Worm (Caenorhabditis elegans) whole organism, L1 larva: ENCODE data around the gene F21H7.3.
A peak's percentile ranks its signal among the peaks of the same experiment; 100 is the strongest.

Experiments used
- C34B4.2 ChIP-seq: sonication (generic microtip); optimal IDR thresholded peaks from 2 replicates; lab custom pipeline; 2017; ENCODE audit warnings: mild to moderate bottlenecking, missing genetic modification characterization, missing compliant biosample characterization
- F16B12.6 ChIP-seq: fragments of 150-350 bp; optimal IDR thresholded peaks from 2 replicates; lab custom pipeline; 2014; ENCODE audit warnings: missing biosample characterization, missing genetic modification characterization
- aha-1 ChIP-seq: fragments of 150-350 bp; optimal IDR thresholded peaks from 2 replicates; lab custom pipeline; 2014; ENCODE audit warnings: missing biosample characterization, missing genetic modification characterization
- blmp-1 ChIP-seq: fragments of 150-350 bp; optimal IDR thresholded peaks from 2 replicates; lab custom pipeline; 2014; ENCODE audit warnings: missing biosample characterization, missing genetic modification characterization
- ceh-8 ChIP-seq: fragments of 200-800 bp; sonication (Bioruptor generic); optimal IDR thresholded peaks from 2 replicates; lab custom pipeline; 2018; ENCODE audit warnings: mild to moderate bottlenecking, missing genetic modification characterization, moderate library complexity, missing compliant biosample characterization
- dpl-1 ChIP-seq, 3 experiments: fragments of 150-350 bp in 2 of 3; sonication (generic microtip) in 1 of 3; optimal IDR thresholded peaks; 2 replicates each; lab custom pipeline; 2014 to 2017; ENCODE audit warnings: missing biosample characterization in 3 of 3, missing genetic modification characterization in 3 of 3, missing genetic modification reagents in 3 of 3
- dsc-1 ChIP-seq: sonication (generic microtip); optimal IDR thresholded peaks from 2 replicates; lab custom pipeline; 2016; ENCODE audit warnings: mild to moderate bottlenecking, missing genetic modification characterization, missing compliant biosample characterization
- efl-1 ChIP-seq, 4 experiments: fragments of 150-350 bp; optimal IDR thresholded peaks in 3 of 4; peaks in 1 of 4; 1 replicate in 1 of 4; 2 replicates in 3 of 4; lab custom pipeline; 2014; ENCODE audit warnings: missing biosample characterization in 2 of 4, missing genetic modification characterization in 2 of 4, missing genetic modification reagents in 2 of 4
- efl-3 ChIP-seq: fragments of 200-800 bp; sonication (Bioruptor generic); optimal IDR thresholded peaks from 2 replicates; lab custom pipeline; 2018; ENCODE audit warnings: mild to moderate bottlenecking, missing genetic modification characterization, missing compliant biosample characterization
- egl-27 ChIP-seq, 2 experiments: fragments of 150-350 bp in 1 of 2; sonication (generic microtip); optimal IDR thresholded peaks; 3 replicates each; lab custom pipeline; 2017 to 2018; ENCODE audit warnings: missing biosample characterization in 2 of 2, missing genetic modification characterization in 2 of 2, missing genetic modification reagents in 2 of 2
- elt-3 ChIP-seq, 6 experiments: fragments of 150-350 bp in 1 of 6; sonication (generic microtip); optimal IDR thresholded peaks; 2 replicates each; lab custom pipeline; 2017 to 2018; ENCODE audit warnings: missing biosample characterization in 6 of 6, missing genetic modification characterization in 6 of 6, inconsistent platforms in 1 of 6
- fkh-10 ChIP-seq: sonication (generic microtip); optimal IDR thresholded peaks from 2 replicates; lab custom pipeline; 2017; ENCODE audit warnings: missing biosample characterization, missing genetic modification reagents, missing genetic modification characterization
- hlh-17 ChIP-seq: fragments of 200-800 bp; sonication (Bioruptor generic); optimal IDR thresholded peaks from 2 replicates; lab custom pipeline; 2018; ENCODE audit warnings: missing genetic modification characterization, mild to moderate bottlenecking, missing compliant biosample characterization, moderate library complexity, borderline replicate concordance
- lin-13 ChIP-seq: fragments of 150-350 bp; optimal IDR thresholded peaks from 2 replicates; lab custom pipeline; 2014; ENCODE audit warnings: missing biosample characterization, missing genetic modification reagents, missing genetic modification characterization
- lin-35 ChIP-seq, 2 experiments: fragments of 150-350 bp; optimal IDR thresholded peaks; 2 replicates each; lab custom pipeline; 2014; ENCODE audit warnings: missing biosample characterization in 2 of 2, missing genetic modification characterization in 2 of 2, missing genetic modification reagents in 2 of 2
- lin-39 ChIP-seq: fragments of 150-350 bp; optimal IDR thresholded peaks from 2 replicates; lab custom pipeline; 2014; ENCODE audit warnings: missing biosample characterization, missing genetic modification reagents, missing genetic modification characterization
- lir-3 ChIP-seq: sonication (generic microtip); optimal IDR thresholded peaks from 2 replicates; lab custom pipeline; 2016; ENCODE audit warnings: mild to moderate bottlenecking, missing genetic modification characterization, moderate library complexity, missing compliant biosample characterization; ENCODE audit not compliant: poor library complexity
- mdl-1 ChIP-seq, 2 experiments: fragments of 150-350 bp; optimal IDR thresholded peaks; 2 replicates each; lab custom pipeline; 2014 to 2017; ENCODE audit warnings: missing biosample characterization in 2 of 2, missing genetic modification characterization in 2 of 2, inconsistent platforms in 1 of 2
- nhr-77 ChIP-seq: fragments of 150-350 bp; optimal IDR thresholded peaks from 2 replicates; lab custom pipeline; 2014; ENCODE audit warnings: missing biosample characterization, missing genetic modification characterization
- pag-3 ChIP-seq: sonication (generic microtip); optimal IDR thresholded peaks from 2 replicates; lab custom pipeline; 2017; ENCODE audit warnings: missing genetic modification characterization, mild to moderate bottlenecking, missing compliant biosample characterization, antibody characterized with exemption, borderline replicate concordance; ENCODE audit not compliant: insufficient read depth
- pax-3 ChIP-seq: fragments of 200-800 bp; sonication (Bioruptor generic); optimal IDR thresholded peaks from 2 replicates; lab custom pipeline; 2018; ENCODE audit warnings: mild to moderate bottlenecking, missing genetic modification characterization, moderate library complexity, missing compliant biosample characterization
- pqm-1 ChIP-seq: sonication (generic microtip); optimal IDR thresholded peaks from 3 replicates; lab custom pipeline; 2017; ENCODE audit warnings: missing biosample characterization, missing genetic modification characterization
- swsn-7 ChIP-seq: sonication (generic microtip); optimal IDR thresholded peaks from 2 replicates; lab custom pipeline; 2016; ENCODE audit warnings: missing genetic modification characterization, missing compliant biosample characterization
- tlp-1 ChIP-seq: fragments of 150-350 bp; optimal IDR thresholded peaks from 2 replicates; lab custom pipeline; 2014; ENCODE audit warnings: missing biosample characterization, missing genetic modification characterization
- xbp-1 ChIP-seq: sonication (generic microtip); optimal IDR thresholded peaks from 2 replicates; lab custom pipeline; 2016; ENCODE audit warnings: missing genetic modification characterization, missing compliant biosample characterization
- zag-1 ChIP-seq: fragments of 150-350 bp; optimal IDR thresholded peaks from 2 replicates; lab custom pipeline; 2014; ENCODE audit warnings: missing biosample characterization, missing genetic modification characterization
- ztf-11 ChIP-seq, 2 experiments: sonication (generic microtip); optimal IDR thresholded peaks; 2 replicates each; lab custom pipeline; 2016 to 2017; ENCODE audit warnings: missing genetic modification characterization in 2 of 2, missing biosample characterization in 1 of 2, missing compliant biosample characterization in 1 of 2

F21H7.3 gene

ce11 chrV:16194639-16195038 is 40.4 kb downstream of the F21H7.3 start, which contains the start of gene rabr-4:
Gene rabr-4, plus strand, starts transcription at chrV:16194939.
- TF ChIP-seq pqm-1 (tag; lab: Kevin White, UChicago) = no peak
- TF ChIP-seq nhr-77 = no peak
- peak; percentile 46 for TF ChIP-seq blmp-1 (tag; lab: Kevin White, UChicago)
- peak in 1 of 6 experiments; percentile 20 for TF ChIP-seq elt-3 (tag; optimal IDR thresholded peaks at IDR 0.05; lab: Kevin White, UChicago)
- TF ChIP-seq egl-27 (tag; optimal IDR thresholded peaks at IDR 0.05; lab: Kevin White, UChicago) = no peak

ce11 chrV:16192114-16192513 is 42.9 kb downstream of the F21H7.3 start, which contains the start of gene srh-279:
Gene srh-279, plus strand, starts transcription at chrV:16192414.
- TF ChIP-seq aha-1 (tag; lab: Kevin White, UChicago) (no peak), pax-3 (no peak), xbp-1 (no peak), mdl-1 (tag; optimal IDR thresholded peaks at IDR 0.05; lab: Kevin White, UChicago) (no peak), zag-1 (no peak), efl-1 (optimal IDR thresholded peaks at IDR 0.05; lab: Kevin White, UChicago) (no peak), efl-1 (GFP tag; optimal IDR thresholded peaks at IDR 0.05 in 1 of 2; lab: Kevin White, UChicago) (no peak), dpl-1 (GFP tag; optimal IDR thresholded peaks at IDR 0.05; lab: Kevin White, UChicago) (no peak), lin-13 (no peak), swsn-7 (no peak), efl-3 (GFP tag; lab: Kevin White, UChicago) (no peak), hlh-17 (GFP tag; lab: Kevin White, UChicago) (no peak)

ce11 chrV:16190485-16190884 is 44.5 kb downstream of the F21H7.3 start, which contains the start of gene srh-281:
Gene srh-281, plus strand, starts transcription at chrV:16190785.
- TF ChIP-seq F16B12.6 = no peak

- no peak for TF ChIP-seq dsc-1 (tag; lab: Kevin White, UChicago)
These were observed 51.7 kb downstream of the F21H7.3 start, which contains the start of gene srz-14 for ce11 chrV:16183357-16183756. Gene srz-14, plus strand, starts transcription at chrV:16183657.

ce11 chrV:16182918-16183317 is 52.1 kb downstream of the F21H7.3 start, which contains the start of gene srh-277:
Gene srh-277, plus strand, starts transcription at chrV:16183218.
- TF ChIP-seq C34B4.2 = no peak
- no peak for TF ChIP-seq efl-1 (optimal IDR thresholded peaks at IDR 0.05; lab: Kevin White, UChicago)
- no peak for TF ChIP-seq efl-1 (GFP tag; optimal IDR thresholded peaks at IDR 0.05 in 1 of 2; lab: Kevin White, UChicago)
- TF ChIP-seq ztf-11 (tag; optimal IDR thresholded peaks at IDR 0.05; lab: Kevin White, UChicago) = no peak
- TF ChIP-seq lin-35 (GFP tag; optimal IDR thresholded peaks at IDR 0.05; lab: Kevin White, UChicago) = no peak
- no peak for TF ChIP-seq dpl-1 (GFP tag; optimal IDR thresholded peaks at IDR 0.05; lab: Kevin White, UChicago)
- no peak for TF ChIP-seq lir-3 (tag; lab: Kevin White, UChicago)
- TF ChIP-seq pag-3 (tag; lab: Kevin White, UChicago) = no peak
- TF ChIP-seq pax-3 = no peak
- TF ChIP-seq fkh-10 (GFP tag; lab: Kevin White, UChicago) = no peak
- no peak for TF ChIP-seq tlp-1
- TF ChIP-seq ceh-8 (GFP tag; lab: Kevin White, UChicago) = no peak
- TF ChIP-seq lin-39 (tag; lab: Kevin White, UChicago) = no peak
